Worm (Caenorhabditis elegans) whole organism, young adult: Measurements from ENCODE around the gene K04A8.20.

Source experiments
- B0035.1 ChIP-seq: sonication (generic microtip); optimal IDR thresholded peaks from 2 replicates; lab custom pipeline; 2016; ENCODE audit warnings: missing genetic modification characterization, mild to moderate bottlenecking, missing compliant biosample characterization, missing genotype, missing genetic modification reagents
- C17E4.6 ChIP-seq: fragments of 200-800 bp; sonication (Bioruptor generic); IDR thresholded peaks from 2 replicates; pipeline ENCODE4 v1.3.6; 2022; ENCODE audit warnings: missing genetic modification reagents, missing genetic modification characterization, missing compliant biosample characterization
- F33H1.4 ChIP-seq: fragments of 200-800 bp; sonication (Bioruptor generic); IDR thresholded peaks from 2 replicates; pipeline ENCODE4 v1.3.6; 2022; ENCODE audit warnings: missing genetic modification reagents, missing genetic modification characterization, missing compliant biosample characterization
- F49E8.2 ChIP-seq: sonication (generic microtip); optimal IDR thresholded peaks from 3 replicates; lab custom pipeline; 2017; ENCODE audit warnings: missing genetic modification characterization, mild to moderate bottlenecking, missing compliant biosample characterization, antibody characterized with exemption, moderate library complexity; ENCODE audit not compliant: insufficient read depth
- F52B5.7 ChIP-seq: sonication (generic microtip); optimal IDR thresholded peaks from 2 replicates; lab custom pipeline; 2016; ENCODE audit warnings: mild to moderate bottlenecking, missing genetic modification characterization, missing compliant biosample characterization
- Y53F4B.3 ChIP-seq: fragments of 200-800 bp; sonication (Bioruptor generic); IDR thresholded peaks from 2 replicates; pipeline ENCODE4 v1.3.6; 2022; ENCODE audit warnings: missing genetic modification reagents, missing genetic modification characterization, missing compliant biosample characterization
- ama-1 ChIP-seq, 3 experiments: fragments of 150-350 bp in 1 of 3; sonication (generic microtip) in 2 of 3; optimal IDR thresholded peaks; 2 replicates each; lab custom pipeline; 2014 to 2018; ENCODE audit warnings: missing biosample characterization in 2 of 3, missing genetic modification characterization in 2 of 3, missing genetic modification reagents in 2 of 3
- attf-5 ChIP-seq: fragments of 200-800 bp; sonication (Bioruptor generic); optimal IDR thresholded peaks from 2 replicates; lab custom pipeline; 2018; ENCODE audit warnings: mild to moderate bottlenecking, missing genetic modification characterization, missing compliant biosample characterization
- attf-6 ChIP-seq: fragments of 200-800 bp; sonication (Bioruptor generic); IDR thresholded peaks from 2 replicates; pipeline ENCODE4 v1.3.6; 2022; ENCODE audit warnings: missing genetic modification reagents, missing genetic modification characterization, missing compliant biosample characterization
- bed-1 ChIP-seq: fragments of 200-800 bp; sonication (Bioruptor generic); IDR thresholded peaks from 2 replicates; pipeline ENCODE4 v1.3.6; 2022; ENCODE audit warnings: missing genetic modification reagents, missing genetic modification characterization, missing compliant biosample characterization
- bed-2 ChIP-seq: fragments of 200-800 bp; sonication (Bioruptor generic); IDR thresholded peaks from 2 replicates; pipeline ENCODE4 v1.3.6; 2022; ENCODE audit warnings: missing genetic modification reagents, missing genetic modification characterization, missing compliant biosample characterization
- cebp-2 ChIP-seq: fragments of 200-800 bp; sonication (Bioruptor generic); IDR thresholded peaks from 2 replicates; pipeline ENCODE4 v1.3.6; 2022; ENCODE audit warnings: missing genetic modification characterization, missing compliant biosample characterization
- ceh-27 ChIP-seq: fragments of 200-800 bp; sonication (Bioruptor generic); optimal IDR thresholded peaks from 2 replicates; lab custom pipeline; 2018; ENCODE audit warnings: mild to moderate bottlenecking, missing genetic modification characterization, moderate library complexity, missing compliant biosample characterization
- ceh-40 ChIP-seq: fragments of 200-800 bp; sonication (Bioruptor generic); IDR thresholded peaks from 2 replicates; pipeline ENCODE4 v1.3.6; 2022; ENCODE audit warnings: missing genetic modification characterization, missing compliant biosample characterization
- die-1 ChIP-seq: sonication (generic microtip); optimal IDR thresholded peaks from 2 replicates; lab custom pipeline; 2016; ENCODE audit warnings: missing genotype, mild to moderate bottlenecking, missing genetic modification characterization, missing compliant biosample characterization
- dox-1 ChIP-seq: fragments of 200-800 bp; sonication (Bioruptor generic); IDR thresholded peaks from 2 replicates; pipeline ENCODE4 v1.3.6; 2022; ENCODE audit warnings: missing genetic modification reagents, missing genetic modification characterization, missing compliant biosample characterization
- dpl-1 ChIP-seq: fragments of 150-350 bp; optimal IDR thresholded peaks from 2 replicates; lab custom pipeline; 2014; ENCODE audit warnings: missing biosample characterization, missing genetic modification reagents, missing genetic modification characterization
- efl-1 ChIP-seq: fragments of 150-350 bp; optimal IDR thresholded peaks from 2 replicates; lab custom pipeline; 2014; ENCODE audit warnings: missing biosample characterization, missing genetic modification reagents, missing genetic modification characterization
- egl-18 ChIP-seq: fragments of 200-800 bp; sonication (Bioruptor generic); IDR thresholded peaks from 2 replicates; pipeline ENCODE4 v1.3.6; 2022; ENCODE audit warnings: missing genetic modification reagents, missing genetic modification characterization, missing compliant biosample characterization
- egl-44 ChIP-seq: fragments of 200-800 bp; sonication (Bioruptor generic); IDR thresholded peaks from 2 replicates; pipeline ENCODE4 v1.3.6; 2022; ENCODE audit warnings: missing genetic modification reagents, missing genetic modification characterization, missing compliant biosample characterization
- hlh-12 ChIP-seq: sonication (generic microtip); optimal IDR thresholded peaks from 2 replicates; lab custom pipeline; 2016; ENCODE audit warnings: missing genetic modification characterization, missing compliant biosample characterization
- hmg-1.2 ChIP-seq: fragments of 200-800 bp; sonication (Bioruptor generic); IDR thresholded peaks from 2 replicates; pipeline ENCODE4 v1.3.6; 2022; ENCODE audit warnings: missing genetic modification reagents, missing genetic modification characterization, missing compliant biosample characterization
- hsf-1 ChIP-seq: fragments of 200-800 bp; sonication (Bioruptor generic); IDR thresholded peaks from 2 replicates; pipeline ENCODE4 v1.3.6; 2022; ENCODE audit warnings: missing genetic modification reagents, missing genetic modification characterization, missing compliant biosample characterization
- lag-1 ChIP-seq: fragments of 200-800 bp; sonication (Bioruptor generic); IDR thresholded peaks from 2 replicates; pipeline ENCODE4 v1.3.6; 2022; ENCODE audit warnings: missing genetic modification reagents, missing genetic modification characterization, missing compliant biosample characterization
- let-607 ChIP-seq, 2 experiments: fragments of 200-800 bp in 1 of 2; sonication (Bioruptor generic) in 1 of 2; sonication (generic microtip) in 1 of 2; optimal IDR thresholded peaks; 2 replicates each; lab custom pipeline; 2016 to 2018; ENCODE audit warnings: mild to moderate bottlenecking in 2 of 2, missing compliant biosample characterization in 2 of 2, missing genetic modification characterization in 2 of 2, moderate library complexity in 2 of 2, missing genotype in 1 of 2
- lin-35 ChIP-seq, 3 experiments: fragments of 150-350 bp in 2 of 3; sonication (generic microtip) in 1 of 3; optimal IDR thresholded peaks; 2 replicates each; lab custom pipeline; 2014 to 2018; ENCODE audit warnings: missing biosample characterization in 3 of 3, missing genetic modification characterization in 3 of 3, missing genetic modification reagents in 3 of 3
- lin-54 ChIP-seq: fragments of 200-800 bp; sonication (Bioruptor generic); optimal IDR thresholded peaks from 2 replicates; lab custom pipeline; 2018; ENCODE audit warnings: mild to moderate bottlenecking, missing genetic modification characterization, missing compliant biosample characterization
- lsl-1 ChIP-seq: fragments of 200-800 bp; sonication (Bioruptor generic); optimal IDR thresholded peaks from 2 replicates; lab custom pipeline; 2018; ENCODE audit warnings: mild to moderate bottlenecking, missing genetic modification characterization, moderate library complexity, missing compliant biosample characterization
- lsy-27 ChIP-seq: sonication (generic microtip); optimal IDR thresholded peaks from 2 replicates; lab custom pipeline; 2017; ENCODE audit warnings: missing genetic modification characterization, mild to moderate bottlenecking, missing compliant biosample characterization, antibody characterized with exemption, missing genotype, borderline replicate concordance; ENCODE audit not compliant: insufficient read depth
- madf-3 ChIP-seq: fragments of 200-800 bp; sonication (Bioruptor generic); IDR thresholded peaks from 2 replicates; pipeline ENCODE4 v1.3.6; 2022; ENCODE audit warnings: missing genetic modification reagents, missing genetic modification characterization, missing compliant biosample characterization
- madf-6 ChIP-seq: fragments of 200-800 bp; sonication (Bioruptor generic); IDR thresholded peaks from 2 replicates; pipeline ENCODE4 v1.3.6; 2022; ENCODE audit warnings: missing genetic modification reagents, missing genetic modification characterization, missing compliant biosample characterization
- nfyb-1 ChIP-seq: fragments of 200-800 bp; sonication (Bioruptor generic); IDR thresholded peaks from 2 replicates; pipeline ENCODE4 v1.3.6; 2022; ENCODE audit warnings: missing genetic modification reagents, missing genetic modification characterization, missing compliant biosample characterization
- nhr-90 ChIP-seq: sonication (generic microtip); optimal IDR thresholded peaks from 2 replicates; lab custom pipeline; 2016; ENCODE audit warnings: missing genotype, mild to moderate bottlenecking, missing genetic modification characterization, missing compliant biosample characterization
- pbrm-1 ChIP-seq: fragments of 200-800 bp; sonication (Bioruptor generic); IDR thresholded peaks from 2 replicates; pipeline ENCODE4 v1.3.6; 2022; ENCODE audit warnings: missing genetic modification reagents, missing genetic modification characterization, missing compliant biosample characterization
- rec-8 ChIP-seq, 2 experiments: sonication (generic microtip); optimal IDR thresholded peaks; 2 replicates each; lab custom pipeline; 2016; ENCODE audit warnings: mild to moderate bottlenecking in 2 of 2, missing genetic modification characterization in 2 of 2, missing genetic modification reagents in 2 of 2, missing genotype in 2 of 2, missing biosample characterization in 1 of 2, missing compliant biosample characterization in 1 of 2, moderate library complexity in 1 of 2
- rpc-1 ChIP-seq, 2 experiments: fragments of 150-350 bp in 1 of 2; sonication (generic microtip) in 1 of 2; optimal IDR thresholded peaks; 2 replicates each; lab custom pipeline; 2014 to 2018; ENCODE audit warnings: missing biosample characterization in 1 of 2, missing genetic modification characterization in 1 of 2, missing genetic modification reagents in 1 of 2, missing genotype in 1 of 2
- snpc-3.4 ChIP-seq: sonication (generic microtip); optimal IDR thresholded peaks from 2 replicates; lab custom pipeline; 2017; ENCODE audit warnings: missing genetic modification characterization, mild to moderate bottlenecking, missing compliant biosample characterization, antibody characterized with exemption, moderate library complexity, missing genotype, missing genetic modification reagents
- snpc-4 ChIP-seq, 5 experiments: fragments of 150-350 bp in 1 of 5; sonication (generic microtip) in 4 of 5; optimal IDR thresholded peaks; 2 replicates each; lab custom pipeline; 2014 to 2018; ENCODE audit warnings: missing genetic modification characterization in 5 of 5, missing biosample characterization in 3 of 5, antibody characterized with exemption in 2 of 5, mild to moderate bottlenecking in 2 of 5, missing compliant biosample characterization in 2 of 5, missing genotype in 2 of 5, moderate library complexity in 2 of 5, missing genetic modification reagents in 1 of 5
- tbp1 ChIP-seq: fragments of 200-800 bp; sonication (Bioruptor generic); optimal IDR thresholded peaks from 2 replicates; lab custom pipeline; 2018; ENCODE audit warnings: mild to moderate bottlenecking, missing genetic modification characterization, missing compliant biosample characterization
- ztf-18 ChIP-seq: sonication (generic microtip); optimal IDR thresholded peaks from 2 replicates; lab custom pipeline; 2016; ENCODE audit warnings: missing genotype, mild to moderate bottlenecking, missing genetic modification characterization, missing compliant biosample characterization
- ztf-25 ChIP-seq: fragments of 200-800 bp; sonication (Bioruptor generic); IDR thresholded peaks from 2 replicates; pipeline ENCODE4 v1.3.6; 2022; ENCODE audit warnings: missing genetic modification reagents, missing genetic modification characterization, missing compliant biosample characterization
- ztf-28 ChIP-seq: fragments of 200-800 bp; sonication (Bioruptor generic); IDR thresholded peaks from 2 replicates; pipeline ENCODE4 v1.3.6; 2022; ENCODE audit warnings: missing genetic modification reagents, missing genetic modification characterization, missing compliant biosample characterization

K04A8.20 gene

ce11 chrV:6551707-6552390, 2.6 kb downstream of the K04A8.20 start, which contains the start of gene twk-10 (continued):
- TF ChIP-seq let-607 (tag; optimal IDR thresholded peaks at IDR 0.05; lab: Kevin White, UChicago) (peak in 1 of 2 experiments; percentile 42), cebp-2 (GFP tag; lab: Robert Waterston, UW) (0 out of 2 replicates have a peak, but pooled peaks have one; percentile 47), madf-6 (GFP tag; lab: Robert Waterston, UW) (peak; percentile 58; the same call in 1 of the 2 replicates), ama-1 (optimal IDR thresholded peaks at IDR 0.05; lab: Kevin White, UChicago) (no peak), ama-1 (GFP tag; optimal IDR thresholded peaks at IDR 0.05; lab: Kevin White, UChicago) (peak in 1 of 2 experiments; percentile 88), attf-6 (GFP tag; lab: Robert Waterston, UW) (no peak), rec-8 (tag; optimal IDR thresholded peaks at IDR 0.05; lab: Kevin White, UChicago) (peak in 1 of 2 experiments; percentile 73), pbrm-1 (GFP tag; lab: Robert Waterston, UW) (peak; percentile 52; the same call in 1 of the 2 replicates), rpc-1 (optimal IDR thresholded peaks at IDR 0.05; lab: Kevin White, UChicago) (peak; percentile 86), rpc-1 (tag; optimal IDR thresholded peaks at IDR 0.05; lab: Kevin White, UChicago) (peak; percentile 93), hsf-1 (GFP tag; lab: Robert Waterston, UW) (no peak), attf-5 (GFP tag; lab: Kevin White, UChicago) (peak; percentile 53), bed-2 (GFP tag; lab: Robert Waterston, UW) (no peak), C17E4.6 (no peak), F33H1.4 (GFP tag; lab: Robert Waterston, UW) (0 out of 2 replicates have a peak, but pooled peaks have one; percentile 8), lsy-27 (tag; lab: Kevin White, UChicago) (peak; percentile 51), snpc-3.4 (peak; percentile 32), nfyb-1 (GFP tag; lab: Robert Waterston, UW) (peak; percentile 73; the same call in 1 of the 2 replicates), Y53F4B.3 (GFP tag; lab: Robert Waterston, UW) (no peak), snpc-4 (GFP tag; optimal IDR thresholded peaks at IDR 0.05; lab: Kevin White, UChicago) (peak; percentile 70), snpc-4 (tag; optimal IDR thresholded peaks at IDR 0.05; lab: Kevin White, UChicago) (peak in 1 of 4 experiments; percentile 35), madf-3 (0 out of 2 replicates have a peak, but pooled peaks have one; percentile 55), B0035.1 (tag; lab: Kevin White, UChicago) (peak; percentile 15), die-1 (tag; lab: Kevin White, UChicago) (peak; percentile 78), egl-18 (GFP tag; lab: Robert Waterston, UW) (no peak), lsl-1 (GFP tag; lab: Kevin White, UChicago) (peak; percentile 7), ztf-25 (GFP tag; lab: Robert Waterston, UW) (peak; percentile 84; the same call in 1 of the 2 replicates), nhr-90 (tag; lab: Kevin White, UChicago) (peak; percentile 78), ztf-18 (peak; percentile 56), ceh-40 (peak; percentile 57; the same call in 1 of the 2 replicates), dpl-1 (no peak), ztf-28 (GFP tag; lab: Robert Waterston, UW) (no peak), dox-1 (peak; percentile 72; the same call in 1 of the 2 replicates), hlh-12 (tag; lab: Kevin White, UChicago) (no peak), F52B5.7 (no peak), tbp1 (peak; percentile 94), lin-54 (peak; percentile 51)

- TF ChIP-seq hlh-12 (tag; lab: Kevin White, UChicago), result no peak
- TF ChIP-seq die-1 (tag; lab: Kevin White, UChicago), result no peak
- no peak for TF ChIP-seq nhr-90 (tag; lab: Kevin White, UChicago)
- no peak for TF ChIP-seq lag-1 (GFP tag; lab: Robert Waterston, UW)
- no peak for TF ChIP-seq cebp-2 (GFP tag; lab: Robert Waterston, UW)
- TF ChIP-seq hmg-1.2 (GFP tag; lab: Robert Waterston, UW), result no peak
- TF ChIP-seq efl-1 (GFP tag; lab: Kevin White, UChicago), result no peak
- no peak for TF ChIP-seq bed-1 (GFP tag; lab: Robert Waterston, UW)
- TF ChIP-seq lin-35 (GFP tag; optimal IDR thresholded peaks at IDR 0.05; lab: Kevin White, UChicago), result no peak
- no peak for TF ChIP-seq ceh-27 (GFP tag; lab: Kevin White, UChicago)
- TF ChIP-seq egl-44 (GFP tag; lab: Robert Waterston, UW), result no peak
- TF ChIP-seq F49E8.2, result no peak
These were observed 5.1 kb downstream of the K04A8.20 start, which contains the start of gene K04A8.19 for ce11 chrV:6554308-6554707. TSS of gene K04A8.19 (minus strand) at chrV:6554408.
